Worm (Caenorhabditis elegans) whole organism, L3 larva: ENCODE results near the gene ZK1240.9.

Source experiments
- ama-1 ChIP-seq: fragments of 150-350 bp; optimal IDR thresholded peaks from 2 replicates; lab custom pipeline; 2018
- ceh-28 ChIP-seq: fragments of 150-350 bp; optimal IDR thresholded peaks from 2 replicates; lab custom pipeline; 2014; ENCODE audit warnings: missing biosample characterization, missing genetic modification reagents, missing genetic modification characterization
- skn-1 ChIP-seq: fragments of 150-350 bp; optimal IDR thresholded peaks from 2 replicates; lab custom pipeline; 2014; ENCODE audit warnings: missing biosample characterization, missing genetic modification characterization

DNA sequence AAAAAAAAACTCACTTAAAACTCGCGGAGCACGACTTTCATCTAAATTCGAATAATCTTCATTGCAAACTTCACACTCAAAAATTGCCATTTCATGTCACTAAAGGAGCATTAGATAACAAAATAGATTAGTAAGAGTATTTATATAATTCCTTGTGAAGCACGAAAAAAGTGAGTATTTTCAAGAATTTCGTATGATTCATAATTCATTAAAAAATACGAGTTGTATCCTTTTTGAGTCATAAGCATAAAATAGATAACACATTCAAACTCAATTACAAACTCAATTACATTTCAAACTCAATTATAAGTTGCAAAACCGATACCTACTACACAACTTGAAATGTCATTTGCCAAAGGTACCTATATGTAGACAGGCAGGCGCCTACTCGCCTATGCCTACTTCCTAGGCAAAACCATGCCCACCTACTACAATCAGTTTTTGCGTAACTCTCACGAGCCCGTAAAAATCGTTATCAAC is 11.0 kb downstream of the ZK1240.9 start, which contains the start of the genes ZK1240.8 and ZK1240.1:
- TF ChIP-seq skn-1 (no peak), ama-1 (lab: Kevin White, UChicago) (no peak), ceh-28 (tag; lab: Kevin White, UChicago) (no peak)
